Worm (Caenorhabditis elegans): ENCODE data around the gene rnh-1.0.

The rnh-1.0 gene

DNA sequence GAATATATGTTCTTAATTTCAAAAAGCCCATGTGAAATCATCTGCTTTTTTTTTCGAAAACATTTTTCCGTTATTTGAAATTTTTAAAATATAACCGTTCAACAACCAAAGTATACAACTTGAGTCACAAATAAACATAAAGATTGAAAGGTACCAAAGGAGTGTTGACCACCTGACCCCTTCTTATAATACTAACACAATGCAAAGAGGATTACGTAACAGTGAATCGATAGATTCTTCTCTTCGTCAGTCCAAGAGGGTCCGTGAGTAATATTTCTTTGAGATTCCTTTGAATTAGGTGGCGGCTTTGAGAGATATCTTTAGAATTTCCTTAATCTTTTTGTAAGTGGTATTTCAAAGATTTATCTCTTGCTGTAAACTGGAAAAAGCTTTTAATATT, 21.0 kb downstream of the rnh-1.0 start:
- no peak for TF ChIP-seq lin-11 (tag; optimal IDR thresholded peaks at IDR 0.05)
- TF ChIP-seq pax-1 (tag; optimal IDR thresholded peaks at IDR 0.05), result no peak
- no peak for TF ChIP-seq ceh-18 (tag; optimal IDR thresholded peaks at IDR 0.05)
- TF ChIP-seq ceh-2 (tag; optimal IDR thresholded peaks at IDR 0.05), result no peak
- TF ChIP-seq che-1 (tag; optimal IDR thresholded peaks at IDR 0.05), result no peak
- TF ChIP-seq dmd-4 (tag; optimal IDR thresholded peaks at IDR 0.05; ENCODE audit: borderline replicate concordance), result no peak
- no peak for TF ChIP-seq sdc-2 (tag; optimal IDR thresholded peaks at IDR 0.05)
- no peak for TF ChIP-seq pat-9 (tag; optimal IDR thresholded peaks at IDR 0.05)

DNA sequence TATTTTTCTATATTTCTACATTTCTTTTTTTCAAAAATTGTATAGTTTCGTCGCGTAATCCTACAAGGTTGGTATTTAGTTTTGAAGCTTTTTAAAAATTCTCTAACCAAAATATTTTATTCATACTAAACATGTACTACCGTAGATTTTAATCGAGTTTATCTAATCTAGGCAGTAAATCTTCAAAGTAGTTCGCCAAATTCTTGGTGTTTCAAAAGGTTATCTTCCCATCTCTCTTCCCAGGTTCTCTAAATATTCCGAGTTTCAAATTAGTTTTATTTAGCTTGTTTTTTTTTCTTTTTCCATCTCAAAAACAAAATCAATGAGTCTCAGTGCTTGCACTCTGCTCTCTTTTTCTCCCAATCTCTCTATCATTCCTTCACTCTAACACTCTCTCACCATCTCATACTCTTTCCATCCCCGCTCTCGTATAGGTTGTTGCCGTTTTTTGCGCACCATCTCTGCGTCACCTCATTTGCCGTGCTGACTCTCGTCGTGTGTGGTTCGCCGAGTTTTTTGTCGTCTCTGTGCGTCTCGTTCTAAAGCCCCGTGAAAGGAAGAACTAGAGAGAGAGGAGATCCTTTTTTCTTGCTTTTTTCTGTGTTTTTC, 22.0 kb downstream of the rnh-1.0 start:
- TF ChIP-seq F13H6.1 (tag; optimal IDR thresholded peaks at IDR 0.05), result peak; percentile 25
- no peak for TF ChIP-seq ama-1 (optimal IDR thresholded peaks at IDR 0.05)
- TF ChIP-seq madf-2 (tag; optimal IDR thresholded peaks at IDR 0.05), result peak; percentile 36
- peak; percentile 55 for TF ChIP-seq ceh-48 (tag; optimal IDR thresholded peaks at IDR 0.05)
- peak; percentile 47 for TF ChIP-seq sox-4 (tag; optimal IDR thresholded peaks at IDR 0.05)
- no peak for TF ChIP-seq ceh-2 (tag; optimal IDR thresholded peaks at IDR 0.05)
- peak; percentile 27 for TF ChIP-seq ceh-34 (tag; optimal IDR thresholded peaks at IDR 0.05)
- peak; percentile 20 for TF ChIP-seq ets-4 (tag; optimal IDR thresholded peaks at IDR 0.05)
- TF ChIP-seq dmd-4 (tag; optimal IDR thresholded peaks at IDR 0.05; ENCODE audit: borderline replicate concordance), result no peak
- TF ChIP-seq unc-3 (GFP tag; conservative IDR thresholded peaks at IDR 0.05), result no peak
- TF ChIP-seq unc-3 (tag; optimal IDR thresholded peaks at IDR 0.05), result no peak
- no peak for TF ChIP-seq hlh-8 (tag; optimal IDR thresholded peaks at IDR 0.05)
- peak; percentile 16 for TF ChIP-seq hlh-6 (tag; optimal IDR thresholded peaks at IDR 0.05)
- peak; percentile 54 for TF ChIP-seq tbx-2 (tag; optimal IDR thresholded peaks at IDR 0.05)
- TF ChIP-seq fkh-6 (tag; optimal IDR thresholded peaks at IDR 0.05), result no peak
- no peak for TF ChIP-seq pros-1 (tag; optimal IDR thresholded peaks at IDR 0.05)
- TF ChIP-seq ceh-31 (tag; optimal IDR thresholded peaks at IDR 0.05), result peak; percentile 79
- TF ChIP-seq ceh-18 (tag; optimal IDR thresholded peaks at IDR 0.05), result peak; percentile 47
- no peak for TF ChIP-seq che-1 (tag; optimal IDR thresholded peaks at IDR 0.05)
- no peak for TF ChIP-seq zip-5 (tag; optimal IDR thresholded peaks at IDR 0.05)
- peak; percentile 24 for TF ChIP-seq C08G9.2 (tag; optimal IDR thresholded peaks at IDR 0.05)
- peak; percentile 80 for TF ChIP-seq unc-42 (tag; optimal IDR thresholded peaks at IDR 0.05)
- peak; percentile 69 for TF ChIP-seq nfya-1 (tag; optimal IDR thresholded peaks at IDR 0.05)
- peak; percentile 31 for TF ChIP-seq ceh-14 (tag; optimal IDR thresholded peaks at IDR 0.05)

DNA sequence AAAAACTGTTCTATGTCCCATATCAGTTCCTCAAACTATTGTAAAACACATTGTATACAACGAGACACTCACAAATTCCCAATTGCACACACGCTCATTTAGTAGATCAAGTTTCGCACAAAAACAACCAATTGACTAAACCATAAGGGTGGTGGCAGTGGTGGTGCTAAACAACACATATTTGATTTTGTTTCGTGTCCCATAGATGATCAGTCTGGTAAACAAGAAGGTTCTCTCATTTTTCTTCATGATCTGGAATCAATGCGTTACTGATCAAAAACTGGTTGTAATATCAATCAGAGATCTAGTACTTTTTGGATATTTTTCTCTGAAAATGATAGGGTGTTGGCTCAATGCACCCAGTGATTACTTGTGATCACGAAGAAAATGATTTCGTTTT, 23.5 kb downstream of the rnh-1.0 start:
- no peak for TF ChIP-seq ceh-18 (tag; optimal IDR thresholded peaks at IDR 0.05)
- TF ChIP-seq lin-11 (tag; optimal IDR thresholded peaks at IDR 0.05), result no peak
- no peak for TF ChIP-seq syd-9 (tag; optimal IDR thresholded peaks at IDR 0.05)
- TF ChIP-seq ceh-24 (tag; optimal IDR thresholded peaks at IDR 0.05), result no peak
- no peak for TF ChIP-seq ceh-31 (tag; optimal IDR thresholded peaks at IDR 0.05)
- no peak for TF ChIP-seq ceh-14 (tag; optimal IDR thresholded peaks at IDR 0.05)
- TF ChIP-seq pag-3 (tag; optimal IDR thresholded peaks at IDR 0.05; ENCODE audit: borderline replicate concordance), result no peak
- no peak for TF ChIP-seq ceh-48 (tag; optimal IDR thresholded peaks at IDR 0.05)
- TF ChIP-seq unc-3 (GFP tag; conservative IDR thresholded peaks at IDR 0.05), result no peak
- no peak for TF ChIP-seq unc-3 (tag; optimal IDR thresholded peaks at IDR 0.05)

DNA sequence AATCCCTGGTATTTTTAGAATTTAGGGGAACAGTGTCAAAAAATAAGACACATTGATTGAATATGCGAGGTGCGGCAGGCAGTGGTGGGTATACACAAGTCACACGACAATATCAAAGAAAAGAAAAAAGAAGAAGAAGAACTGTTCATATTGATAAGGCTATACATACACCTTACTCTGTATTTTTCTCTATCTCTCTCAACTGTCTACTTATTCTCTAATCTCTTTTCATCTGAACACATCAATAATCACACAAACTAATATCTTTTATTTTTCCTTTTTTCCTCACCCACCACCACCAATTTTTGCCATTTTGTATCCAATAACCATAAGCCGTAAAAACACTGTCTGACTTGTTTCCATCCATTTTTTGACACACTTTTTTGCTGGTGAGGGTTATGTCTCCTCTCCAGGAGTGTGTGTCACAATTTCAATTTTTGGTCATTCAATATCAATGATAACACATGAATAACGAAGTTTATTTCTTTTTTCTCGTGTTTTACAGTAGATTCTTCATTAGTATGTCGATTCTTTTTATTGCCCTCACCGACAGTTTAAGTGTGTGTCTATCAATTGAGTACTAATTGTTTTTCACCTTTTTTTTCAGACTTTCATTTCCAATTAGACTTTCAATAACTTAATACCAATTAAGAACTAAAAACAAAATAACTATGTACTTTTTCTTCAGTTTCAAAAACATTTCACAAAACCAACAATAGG, 24.4 kb downstream of the rnh-1.0 start:
- peak; percentile 93 for TF ChIP-seq elt-2 (tag; optimal IDR thresholded peaks at IDR 0.05)
- no peak for TF ChIP-seq fax-1 (tag; optimal IDR thresholded peaks at IDR 0.05)
- no peak for TF ChIP-seq elt-4 (tag; optimal IDR thresholded peaks at IDR 0.05)
- TF ChIP-seq K02D7.2 (tag; optimal IDR thresholded peaks at IDR 0.05), result no peak

Measured in whole organism, late embryonic.